Fruit fly (Drosophila melanogaster) whole organism, embryonic: ENCODE measurements around the gene CG10598.

Experiments
- Blimp-1 ChIP-seq: fragments of 200-800 bp; sonication (Bioruptor generic); optimal IDR thresholded peaks from 3 replicates; lab custom pipeline; 2018; ENCODE audit warnings: missing biosample characterization, missing genetic modification characterization, mild to moderate bottlenecking, moderate library complexity, missing genetic modification reagents
- CG1603 ChIP-seq: fragments of 200-800 bp; sonication (Bioruptor generic); optimal IDR thresholded peaks from 2 replicates; lab custom pipeline; 2019; ENCODE audit warnings: missing biosample characterization, mild to moderate bottlenecking, missing genetic modification characterization, moderate library complexity
- CG8478 ChIP-seq: fragments of >200 bp; optimal IDR thresholded peaks from 2 replicates; lab custom pipeline; 2018
- Sry-β ChIP-seq: fragments of 200-800 bp; sonication (Bioruptor generic); optimal IDR thresholded peaks from 2 replicates; lab custom pipeline; 2018; ENCODE audit warnings: missing biosample characterization, mild to moderate bottlenecking, missing genetic modification characterization, moderate library complexity
- jumu ChIP-seq: fragments of 200-800 bp; sonication (Bioruptor generic); optimal IDR thresholded peaks from 3 replicates; lab custom pipeline; 2016; ENCODE audit warnings: missing biosample characterization, missing genetic modification characterization

DNA sequence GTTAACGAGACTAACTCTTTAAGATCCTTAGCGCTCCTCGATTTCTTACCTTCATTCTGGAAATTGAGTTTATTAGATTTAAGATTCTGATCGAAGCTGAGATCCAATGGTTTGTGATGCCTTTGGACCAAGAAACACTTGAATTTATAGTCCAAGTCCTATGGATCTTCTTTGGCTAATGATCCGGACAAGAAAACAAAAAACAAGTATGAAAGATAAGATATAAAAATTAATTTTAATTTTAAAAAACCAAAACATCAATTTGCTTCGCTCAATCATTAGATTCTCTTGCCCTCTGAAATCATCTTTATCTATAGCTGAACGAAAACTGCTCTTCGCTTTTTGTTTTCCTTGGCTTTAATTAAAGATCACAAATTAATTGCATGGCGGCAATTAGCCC, 4.3 kb upstream of the CG10598 start, which contains the start of gene CG10597:
- TF ChIP-seq jumu (GFP tag; lab: Kevin White, UChicago) (no peak), CG1603 (tag; lab: Kevin White, UChicago) (no peak), Blimp-1 (GFP tag; lab: Kevin White, UChicago) (no peak), Sry-β (no peak), CG8478 (lab: Kevin White, UChicago) (no peak)
